Worm (Caenorhabditis elegans): ENCODE measurements around the gene ceh-49.

ceh-49 gene

DNA sequence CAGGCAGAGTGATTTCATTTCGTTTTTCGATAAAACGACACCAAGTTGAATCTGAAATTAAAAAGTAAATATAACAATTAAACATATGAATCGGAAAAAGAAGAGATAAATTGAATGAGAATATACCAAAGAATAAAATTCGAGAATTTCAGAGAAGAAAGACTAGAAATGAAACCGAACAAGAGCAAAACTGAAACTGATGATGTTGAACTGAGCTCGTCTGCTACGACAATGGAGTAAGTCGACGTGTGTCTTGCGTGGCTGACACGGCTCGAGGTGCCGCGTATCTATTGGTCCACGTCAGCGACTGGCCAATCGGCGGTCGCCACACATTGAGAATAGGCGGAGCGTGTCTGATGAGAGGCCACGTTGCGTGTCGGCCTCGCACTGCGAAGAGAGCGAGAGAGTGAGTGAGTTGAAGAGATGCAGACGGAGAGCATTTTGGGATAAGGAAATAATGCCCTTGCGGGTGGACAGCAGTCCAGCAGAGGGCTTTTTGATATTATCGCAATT, 19.5 kb downstream of the ceh-49 start, which contains the start of gene crt-1 (continued):
- TF ChIP-seq let-526 (GFP tag; IDR thresholded peaks at IDR 0.05) (peak; percentile 82), F33H1.4 (GFP tag; IDR thresholded peaks at IDR 0.05) (no peak), ztf-18 (tag; optimal IDR thresholded peaks at IDR 0.05) (peak; percentile 79), attf-6 (GFP tag; IDR thresholded peaks at IDR 0.05) (no peak), dpff-1 (tag; optimal IDR thresholded peaks at IDR 0.05) (no peak), let-607 (tag; optimal IDR thresholded peaks at IDR 0.05) (peak; percentile 98 to 99), dox-1 (GFP tag; IDR thresholded peaks at IDR 0.05) (peak; percentile 91), madf-3 (GFP tag; IDR thresholded peaks at IDR 0.05) (0 out of 2 replicates have a peak, but pooled peaks have one; percentile 59), ceh-27 (GFP tag; optimal IDR thresholded peaks at IDR 0.05) (peak; percentile 89), attf-3 (GFP tag; conservative IDR thresholded peaks at IDR 0.05) (0 out of 2 replicates have a peak, but pooled peaks have one; percentile 32), rec-8 (tag; optimal IDR thresholded peaks at IDR 0.05) (no peak), K11D2.4 (GFP tag; IDR thresholded peaks at IDR 0.05) (peak; percentile 89), tbp1 (GFP tag; optimal IDR thresholded peaks at IDR 0.05) (peak; percentile 63), mcd-1 (GFP tag; IDR thresholded peaks at IDR 0.05) (peak; percentile 86), nfyb-1 (GFP tag; IDR thresholded peaks at IDR 0.05) (peak; percentile 100), ceh-58 (GFP tag; IDR thresholded peaks at IDR 0.05) (no peak), ZK185.1 (tag; optimal IDR thresholded peaks at IDR 0.05; ENCODE audit: poor library complexity, severe bottlenecking) (peak; percentile 81), T26A5.8 (tag; optimal IDR thresholded peaks at IDR 0.05) (no peak), nhr-80 (tag; optimal IDR thresholded peaks at IDR 0.05) (peak; percentile 89), F22D6.2 (tag; optimal IDR thresholded peaks at IDR 0.05) (peak; percentile 62), tlf-1 (GFP tag; optimal IDR thresholded peaks at IDR 0.05) (peak; percentile 72), sdz-38 (tag; optimal IDR thresholded peaks at IDR 0.05) (no peak), Y67H2A.10 (GFP tag; conservative IDR thresholded peaks at IDR 0.05) (no peak), ztf-3 (GFP tag; optimal IDR thresholded peaks at IDR 0.05) (peak; percentile 50), snpc-4 (GFP tag; optimal IDR thresholded peaks at IDR 0.05) (no peak), snpc-4 (tag; optimal IDR thresholded peaks at IDR 0.05) (peak; percentile 29 to 77 (median 56)), lin-40 (tag; optimal IDR thresholded peaks at IDR 0.05) (peak; percentile 92), lir-1 (GFP tag; conservative IDR thresholded peaks at IDR 0.05) (0 out of 2 replicates have a peak, but pooled peaks have one; percentile 26), rcor-1 (GFP tag; IDR thresholded peaks at IDR 0.05) (peak; percentile 73), lin-54 (GFP tag; optimal IDR thresholded peaks at IDR 0.05) (peak; percentile 86), F52B5.7 (tag; optimal IDR thresholded peaks at IDR 0.05) (peak; percentile 58), zfh-2 (GFP tag; conservative IDR thresholded peaks at IDR 0.05) (peak; percentile 99), D2030.7 (GFP tag; IDR thresholded peaks at IDR 0.05) (peak; percentile 36; the same call in 1 of the 2 replicates), snpc-1.3 (tag; optimal IDR thresholded peaks at IDR 0.05; ENCODE audit: insufficient read depth) (no peak), fkh-3 (tag; optimal IDR thresholded peaks at IDR 0.05) (no peak), pha-4 (tag; optimal IDR thresholded peaks at IDR 0.05) (no peak), unc-62 (GFP tag; optimal IDR thresholded peaks at IDR 0.05) (no peak), lin-26 (GFP tag; IDR thresholded peaks at IDR 0.05) (peak; percentile 65; the same call in 1 of the 2 replicates), pbrm-1 (GFP tag; IDR thresholded peaks at IDR 0.05) (peak; percentile 87), F23B12.7 (tag; optimal IDR thresholded peaks at IDR 0.05; ENCODE audit: insufficient read depth) (no peak), ets-4 (GFP tag; optimal IDR thresholded peaks at IDR 0.05) (peak; percentile 87), madf-10 (tag; optimal IDR thresholded peaks at IDR 0.05) (peak; percentile 66), somi-1 (GFP tag; optimal IDR thresholded peaks at IDR 0.05) (peak; percentile 82), egrh-3 (GFP tag; IDR thresholded peaks at IDR 0.05) (peak; percentile 32; the same call in 1 of the 2 replicates), B0336.3 (GFP tag; IDR thresholded peaks at IDR 0.05) (peak; percentile 90), Y79H2A.3 (GFP tag; conservative IDR thresholded peaks at IDR 0.05) (peak; percentile 59; the same call in 1 of the 2 replicates), repo-1 (tag; optimal IDR thresholded peaks at IDR 0.05) (peak; percentile 44), T07F8.4 (tag; optimal IDR thresholded peaks at IDR 0.05) (no peak)
